Fruit fly (Drosophila melanogaster): ENCODE results near the gene trp.
A peak's percentile ranks its signal among the peaks of the same experiment; 100 is the strongest.

The trp gene

DNA sequence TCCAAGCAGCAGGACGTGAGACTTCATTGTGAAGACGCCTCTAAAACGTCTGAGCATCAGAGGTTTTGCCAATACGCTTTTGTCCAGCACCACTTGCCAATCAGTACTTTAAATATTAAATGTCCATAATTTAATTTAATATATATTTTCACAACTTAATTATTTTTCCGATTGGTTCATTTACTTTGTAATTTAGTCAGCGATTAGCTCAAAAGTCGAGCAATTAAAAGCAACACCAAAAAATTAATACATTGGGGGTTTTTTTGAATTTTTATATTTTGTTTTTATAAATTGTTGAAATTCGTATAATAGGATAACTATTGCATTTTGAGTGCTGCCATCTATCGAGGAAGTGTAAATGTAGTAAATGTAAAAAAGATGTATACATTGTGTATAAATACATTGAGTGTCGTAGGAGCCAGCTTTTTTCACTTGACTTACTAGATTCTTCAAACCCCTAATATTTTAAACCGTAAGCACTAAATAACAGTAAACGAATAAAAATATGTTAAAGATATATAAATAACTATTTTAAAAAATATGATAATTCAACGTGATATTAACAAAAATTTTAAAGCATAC is 16.2 kb downstream of the trp start, which contains the start of gene CG15517 (continued):
- peak; percentile 9 for TF ChIP-seq CG30403 (GFP tag; optimal IDR thresholded peaks at IDR 0.05)
- peak; percentile 55 for TF ChIP-seq slbo (GFP tag; IDR thresholded peaks at IDR 0.05)
- TF ChIP-seq MBD-R2 (GFP tag; IDR thresholded peaks at IDR 0.05): peak; percentile 29; the same call in 1 of the 2 replicates
- TF ChIP-seq HmgZ (tag; optimal IDR thresholded peaks at IDR 0.05): peak; percentile 52
- no peak for TF ChIP-seq Gug (GFP tag; IDR thresholded peaks at IDR 0.05)
- peak; percentile 13 for TF ChIP-seq Fer1 (GFP tag; optimal IDR thresholded peaks at IDR 0.05)
- TF ChIP-seq Xbp1 (GFP tag; optimal IDR thresholded peaks at IDR 0.05): peak; percentile 20
- TF ChIP-seq Ets65A (GFP tag): peak; percentile 53
- TF ChIP-seq pum (GFP tag; optimal IDR thresholded peaks at IDR 0.05): no peak
- no peak for TF ChIP-seq CG5245 (GFP tag; optimal IDR thresholded peaks at IDR 0.05)
- TF ChIP-seq Blimp-1 (GFP tag; optimal IDR thresholded peaks at IDR 0.05): peak; percentile 6
- peak; percentile 15 for TF ChIP-seq CG2678 (tag; optimal IDR thresholded peaks at IDR 0.05)
- TF ChIP-seq Hr51 (GFP tag; optimal IDR thresholded peaks at IDR 0.05): peak in 1 of 2 experiments; percentile 9
- TF ChIP-seq run (tag; optimal IDR thresholded peaks at IDR 0.05): no peak
- TF ChIP-seq trem (tag; optimal IDR thresholded peaks at IDR 0.05): peak; percentile 3
- peak; percentile 86 for TF ChIP-seq stwl (tag; optimal IDR thresholded peaks at IDR 0.05)
- TF ChIP-seq knrl (GFP tag; IDR thresholded peaks at IDR 0.05; ENCODE audit: partially characterized antibody): peak; percentile 66; the same call in 1 of the 3 replicates
- TF ChIP-seq CG17829 (tag; optimal IDR thresholded peaks at IDR 0.05): peak; percentile 30
- TF ChIP-seq CG11456 (GFP tag; IDR thresholded peaks at IDR 0.05): peak; percentile 58; the same call in 1 of the 3 replicates
- TF ChIP-seq Ada2b (GFP tag; IDR thresholded peaks at IDR 0.05): no peak
- TF ChIP-seq Rfx (GFP tag; IDR thresholded peaks at IDR 0.05): 0 out of 2 replicates have a peak, but pooled peaks have one; percentile 30
- TF ChIP-seq sug (tag; optimal IDR thresholded peaks at IDR 0.05): peak; percentile 12
- no peak for TF ChIP-seq NC2β (GFP tag; optimal IDR thresholded peaks at IDR 0.05)
- no peak for TF ChIP-seq en (GFP tag; optimal IDR thresholded peaks at IDR 0.05)
- TF ChIP-seq E2f1 (GFP tag; IDR thresholded peaks at IDR 0.05): no peak
- 0 out of 2 replicates have a peak, but pooled peaks have one; percentile 18 for TF ChIP-seq E2f2 (GFP tag; IDR thresholded peaks at IDR 0.05)
- peak; percentile 43; the same call in 1 of the 2 replicates for TF ChIP-seq Ptx1 (GFP tag; IDR thresholded peaks at IDR 0.05)
- TF ChIP-seq Hr3 (GFP tag; optimal IDR thresholded peaks at IDR 0.05): peak; percentile 2
- TF ChIP-seq cg (GFP tag; optimal IDR thresholded peaks at IDR 0.05): peak; percentile 2
- peak; percentile 66; the same call in 1 of the 4 replicates for TF ChIP-seq chinmo (GFP tag; IDR thresholded peaks at IDR 0.05; ENCODE audit: partially characterized antibody)
- peak; percentile 38 for TF ChIP-seq CG7839 (tag; optimal IDR thresholded peaks at IDR 0.05)
- TF ChIP-seq eve (GFP tag; optimal IDR thresholded peaks at IDR 0.05): no peak
- peak; percentile 38; the same call in 1 of the 2 replicates for TF ChIP-seq CG32532 (GFP tag; IDR thresholded peaks at IDR 0.05)
- no peak for TF ChIP-seq CG18619 (GFP tag; optimal IDR thresholded peaks at IDR 0.05)
- TF ChIP-seq cad (GFP tag; optimal IDR thresholded peaks at IDR 0.05): no peak
- TF ChIP-seq Max (GFP tag; optimal IDR thresholded peaks at IDR 0.05): no peak
- no peak for TF ChIP-seq Nf-YC (tag; optimal IDR thresholded peaks at IDR 0.05)
- no peak for TF ChIP-seq pb (GFP tag; optimal IDR thresholded peaks at IDR 0.05)
- no peak for TF ChIP-seq zf30C (GFP tag; optimal IDR thresholded peaks at IDR 0.05)
- TF ChIP-seq CG6254 (GFP tag; optimal IDR thresholded peaks at IDR 0.05): no peak
- peak; percentile 26 for TF ChIP-seq gem (tag; optimal IDR thresholded peaks at IDR 0.05)
- TF ChIP-seq CG14710 (tag; optimal IDR thresholded peaks at IDR 0.05): peak; percentile 19
- peak; percentile 29 for TF ChIP-seq Lhr (GFP tag; optimal IDR thresholded peaks at IDR 0.05)
- no peak for TF ChIP-seq CG2202 (tag; optimal IDR thresholded peaks at IDR 0.05)
- TF ChIP-seq CG1647 (GFP tag; optimal IDR thresholded peaks at IDR 0.05): no peak
- peak; percentile 97 for TF ChIP-seq CG18011 (GFP tag; optimal IDR thresholded peaks at IDR 0.05)
- peak; percentile 17 for TF ChIP-seq Fer3 (tag; optimal IDR thresholded peaks at IDR 0.05)
- TF ChIP-seq CG30431 (GFP tag; optimal IDR thresholded peaks at IDR 0.05): no peak
- TF ChIP-seq CG12391 (tag; optimal IDR thresholded peaks at IDR 0.05): peak; percentile 3
- peak; percentile 19 for TF ChIP-seq CG15696 (tag; optimal IDR thresholded peaks at IDR 0.05)
